Worm (Caenorhabditis elegans) whole organism, L1 larva: Measurements from ENCODE around the gene C11H1.7.

ENCODE experiments used
- C04F5.9 ChIP-seq: sonication (generic microtip); optimal IDR thresholded peaks from 2 replicates; lab custom pipeline; 2016; ENCODE audit warnings: missing genetic modification characterization, missing compliant biosample characterization
- C16A3.4 ChIP-seq: fragments of 150-350 bp; optimal IDR thresholded peaks from 2 replicates; lab custom pipeline; 2014; ENCODE audit warnings: missing biosample characterization, missing genetic modification characterization
- C34B4.2 ChIP-seq: sonication (generic microtip); optimal IDR thresholded peaks from 2 replicates; lab custom pipeline; 2017; ENCODE audit warnings: mild to moderate bottlenecking, missing genetic modification characterization, missing compliant biosample characterization
- F16B12.6 ChIP-seq: fragments of 150-350 bp; optimal IDR thresholded peaks from 2 replicates; lab custom pipeline; 2014; ENCODE audit warnings: missing biosample characterization, missing genetic modification characterization
- Y116A8C.19 ChIP-seq: sonication (generic microtip); optimal IDR thresholded peaks from 2 replicates; lab custom pipeline; 2016; ENCODE audit warnings: missing compliant biosample characterization, missing genetic modification characterization, borderline replicate concordance
- blmp-1 ChIP-seq: fragments of 150-350 bp; optimal IDR thresholded peaks from 2 replicates; lab custom pipeline; 2014; ENCODE audit warnings: missing biosample characterization, missing genetic modification characterization
- ceh-63 ChIP-seq: fragments of 200-800 bp; sonication (Bioruptor generic); optimal IDR thresholded peaks from 2 replicates; lab custom pipeline; 2018; ENCODE audit warnings: mild to moderate bottlenecking, missing genetic modification characterization, missing compliant biosample characterization
- ceh-8 ChIP-seq: fragments of 200-800 bp; sonication (Bioruptor generic); optimal IDR thresholded peaks from 2 replicates; lab custom pipeline; 2018; ENCODE audit warnings: mild to moderate bottlenecking, missing genetic modification characterization, moderate library complexity, missing compliant biosample characterization
- dsc-1 ChIP-seq: sonication (generic microtip); optimal IDR thresholded peaks from 2 replicates; lab custom pipeline; 2016; ENCODE audit warnings: mild to moderate bottlenecking, missing genetic modification characterization, missing compliant biosample characterization
- fkh-4 ChIP-seq: sonication (generic microtip); optimal IDR thresholded peaks from 2 replicates; lab custom pipeline; 2016; ENCODE audit warnings: missing compliant biosample characterization, missing genetic modification characterization, borderline replicate concordance
- fkh-8 ChIP-seq: sonication (generic microtip); optimal IDR thresholded peaks from 2 replicates; lab custom pipeline; 2016; ENCODE audit warnings: mild to moderate bottlenecking, missing genetic modification characterization, missing compliant biosample characterization
- fos-1 ChIP-seq: fragments of 150-350 bp; optimal IDR thresholded peaks from 2 replicates; lab custom pipeline; 2014; ENCODE audit warnings: missing biosample characterization, missing genetic modification characterization
- grh-1 ChIP-seq: fragments of 200-800 bp; sonication (Bioruptor generic); IDR thresholded peaks from 2 replicates; pipeline ENCODE4 v1.3.6; 2022; ENCODE audit warnings: missing genetic modification reagents, missing genetic modification characterization, missing compliant biosample characterization
- hlh-4 ChIP-seq: sonication (generic microtip); optimal IDR thresholded peaks from 2 replicates; lab custom pipeline; 2016; ENCODE audit warnings: mild to moderate bottlenecking, missing genetic modification characterization, missing compliant biosample characterization
- hpl-2 ChIP-seq: fragments of 150-350 bp; optimal IDR thresholded peaks from 2 replicates; lab custom pipeline; 2014; ENCODE audit warnings: missing biosample characterization, missing genetic modification reagents, missing genetic modification characterization
- irx-1 ChIP-seq: sonication (generic microtip); optimal IDR thresholded peaks from 2 replicates; lab custom pipeline; 2016; ENCODE audit warnings: missing genetic modification characterization, missing compliant biosample characterization
- isw-1 ChIP-seq: fragments of 200-800 bp; sonication (Bioruptor generic); IDR thresholded peaks from 2 replicates; pipeline ENCODE4 v1.3.6; 2022; ENCODE audit warnings: missing genetic modification characterization, missing compliant biosample characterization
- jun-1 ChIP-seq: fragments of 150-350 bp; optimal IDR thresholded peaks from 2 replicates; lab custom pipeline; 2014; ENCODE audit warnings: missing biosample characterization, missing genetic modification reagents, missing genetic modification characterization
- lin-13 ChIP-seq: fragments of 150-350 bp; optimal IDR thresholded peaks from 2 replicates; lab custom pipeline; 2014; ENCODE audit warnings: missing biosample characterization, missing genetic modification reagents, missing genetic modification characterization
- lin-14 ChIP-seq: fragments of 200-800 bp; sonication (Bioruptor generic); optimal IDR thresholded peaks from 2 replicates; lab custom pipeline; 2018; ENCODE audit warnings: mild to moderate bottlenecking, missing genetic modification characterization, moderate library complexity, missing compliant biosample characterization
- lin-35 ChIP-seq, 2 experiments: fragments of 150-350 bp; optimal IDR thresholded peaks; 2 replicates each; lab custom pipeline; 2014; ENCODE audit warnings: missing biosample characterization in 2 of 2, missing genetic modification characterization in 2 of 2, missing genetic modification reagents in 2 of 2
- lir-3 ChIP-seq: sonication (generic microtip); optimal IDR thresholded peaks from 2 replicates; lab custom pipeline; 2016; ENCODE audit warnings: mild to moderate bottlenecking, missing genetic modification characterization, moderate library complexity, missing compliant biosample characterization; ENCODE audit not compliant: poor library complexity
- lsy-2 ChIP-seq, 2 experiments: fragments of 150-350 bp; optimal IDR thresholded peaks; 2 replicates each; lab custom pipeline; 2014; ENCODE audit warnings: missing biosample characterization in 2 of 2, missing genetic modification characterization in 2 of 2
- mep-1 ChIP-seq: fragments of 150-350 bp; optimal IDR thresholded peaks from 2 replicates; lab custom pipeline; 2014; ENCODE audit warnings: missing biosample characterization, missing genetic modification characterization
- nhr-19 ChIP-seq: fragments of 200-800 bp; sonication (Bioruptor generic); conservative IDR thresholded peaks from 2 replicates; pipeline ENCODE4 v1.3.6; 2022; ENCODE audit warnings: missing genetic modification characterization, missing compliant biosample characterization
- nhr-20 ChIP-seq: sonication (generic microtip); optimal IDR thresholded peaks from 2 replicates; lab custom pipeline; 2016; ENCODE audit warnings: mild to moderate bottlenecking, missing genetic modification characterization, missing compliant biosample characterization
- nhr-237 ChIP-seq: fragments of 150-350 bp; optimal IDR thresholded peaks from 2 replicates; lab custom pipeline; 2014; ENCODE audit warnings: missing biosample characterization, missing genetic modification characterization
- nhr-28 ChIP-seq: fragments of 150-350 bp; optimal IDR thresholded peaks from 2 replicates; lab custom pipeline; 2014; ENCODE audit warnings: missing biosample characterization, missing genetic modification characterization
- nhr-71 ChIP-seq: sonication (generic microtip); optimal IDR thresholded peaks from 2 replicates; lab custom pipeline; 2016; ENCODE audit warnings: mild to moderate bottlenecking, missing genetic modification characterization, moderate library complexity, missing compliant biosample characterization
- nhr-76 ChIP-seq: sonication (generic microtip); optimal IDR thresholded peaks from 2 replicates; lab custom pipeline; 2017; ENCODE audit warnings: missing biosample characterization, missing genetic modification characterization
- nhr-77 ChIP-seq: fragments of 150-350 bp; optimal IDR thresholded peaks from 2 replicates; lab custom pipeline; 2014; ENCODE audit warnings: missing biosample characterization, missing genetic modification characterization
- nhr-84 ChIP-seq: sonication (generic microtip); optimal IDR thresholded peaks from 2 replicates; lab custom pipeline; 2017; ENCODE audit warnings: missing biosample characterization, missing genetic modification characterization
- nhr-90 ChIP-seq: sonication (generic microtip); optimal IDR thresholded peaks from 2 replicates; lab custom pipeline; 2016; ENCODE audit warnings: mild to moderate bottlenecking, missing genetic modification characterization, missing compliant biosample characterization; ENCODE audit not compliant: poor library complexity
- pag-3 ChIP-seq: sonication (generic microtip); optimal IDR thresholded peaks from 2 replicates; lab custom pipeline; 2017; ENCODE audit warnings: missing genetic modification characterization, mild to moderate bottlenecking, missing compliant biosample characterization, antibody characterized with exemption, borderline replicate concordance; ENCODE audit not compliant: insufficient read depth
- rnt-1 ChIP-seq: sonication (generic microtip); optimal IDR thresholded peaks from 2 replicates; lab custom pipeline; 2016; ENCODE audit warnings: mild to moderate bottlenecking, missing genetic modification characterization, moderate library complexity, missing compliant biosample characterization
- skn-1 ChIP-seq: fragments of 150-350 bp; optimal IDR thresholded peaks from 2 replicates; lab custom pipeline; 2014; ENCODE audit warnings: missing biosample characterization, missing genetic modification characterization
- snu-23 ChIP-seq: sonication (generic microtip); optimal IDR thresholded peaks from 2 replicates; lab custom pipeline; 2016; ENCODE audit warnings: missing genetic modification characterization, missing compliant biosample characterization
- swsn-7 ChIP-seq: sonication (generic microtip); optimal IDR thresholded peaks from 2 replicates; lab custom pipeline; 2016; ENCODE audit warnings: missing genetic modification characterization, missing compliant biosample characterization
- tlp-1 ChIP-seq: fragments of 150-350 bp; optimal IDR thresholded peaks from 2 replicates; lab custom pipeline; 2014; ENCODE audit warnings: missing biosample characterization, missing genetic modification characterization
- unc-30 ChIP-seq: sonication (generic microtip); optimal IDR thresholded peaks from 2 replicates; lab custom pipeline; 2017; ENCODE audit warnings: missing biosample characterization, missing genetic modification characterization
- unc-62 ChIP-seq: fragments of 150-350 bp; optimal IDR thresholded peaks from 2 replicates; lab custom pipeline; 2014; ENCODE audit warnings: missing biosample characterization, missing genetic modification reagents, missing genetic modification characterization
- unc-86 ChIP-seq: sonication (generic microtip); optimal IDR thresholded peaks from 2 replicates; lab custom pipeline; 2016; ENCODE audit warnings: missing genetic modification characterization, missing compliant biosample characterization
- unc-98 ChIP-seq: fragments of 200-800 bp; sonication (Bioruptor generic); IDR thresholded peaks from 2 replicates; pipeline ENCODE4 v1.3.6; 2022; ENCODE audit warnings: missing genetic modification characterization, missing compliant biosample characterization
- vab-15 ChIP-seq: sonication (generic microtip); optimal IDR thresholded peaks from 2 replicates; lab custom pipeline; 2017; ENCODE audit warnings: missing genotype, mild to moderate bottlenecking, missing genetic modification characterization, missing compliant biosample characterization
- zag-1 ChIP-seq: fragments of 150-350 bp; optimal IDR thresholded peaks from 2 replicates; lab custom pipeline; 2014; ENCODE audit warnings: missing biosample characterization, missing genetic modification characterization
- ztf-4 ChIP-seq: fragments of 150-350 bp; optimal IDR thresholded peaks from 2 replicates; lab custom pipeline; 2014; ENCODE audit warnings: missing biosample characterization, missing genetic modification characterization

C11H1.7 gene

DNA sequence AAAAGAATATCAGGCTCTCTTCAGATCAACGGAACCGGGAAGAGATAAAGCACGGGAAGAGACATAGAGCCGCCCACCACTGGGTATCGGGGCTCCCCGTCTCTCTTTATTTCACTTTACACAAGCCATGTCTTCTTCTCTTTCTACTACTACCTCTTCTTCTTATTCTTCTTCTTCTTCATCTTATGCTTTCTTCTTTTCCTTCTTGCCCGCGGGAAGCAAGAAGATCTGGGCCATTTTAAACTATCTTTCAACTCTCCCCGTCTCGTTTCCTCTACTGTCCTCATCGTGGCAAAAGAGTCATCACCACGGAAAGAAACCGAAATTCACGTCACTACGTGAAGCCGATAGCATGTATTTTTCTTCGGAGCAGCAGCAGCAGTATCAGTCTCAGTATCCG is 34.6 kb upstream of the C11H1.7 start:
- TF ChIP-seq blmp-1 (tag; lab: Kevin White, UChicago): no peak
- peak; percentile 39 for TF ChIP-seq dsc-1 (tag; lab: Kevin White, UChicago)
- TF ChIP-seq snu-23: peak; percentile 43
- peak; percentile 71 for TF ChIP-seq nhr-71 (tag; lab: Kevin White, UChicago)
- no peak for TF ChIP-seq nhr-90 (tag; lab: Kevin White, UChicago)
- TF ChIP-seq nhr-28 (tag; lab: Kevin White, UChicago): no peak
- TF ChIP-seq rnt-1: peak; percentile 36
- TF ChIP-seq hpl-2 (GFP tag; lab: Kevin White, UChicago): no peak
- peak; percentile 64 for TF ChIP-seq lin-14 (GFP tag; lab: Kevin White, UChicago)
- TF ChIP-seq pag-3 (tag; lab: Kevin White, UChicago): peak; percentile 55
- TF ChIP-seq swsn-7: peak; percentile 1
- TF ChIP-seq nhr-20: peak; percentile 24
- TF ChIP-seq lsy-2 (tag; optimal IDR thresholded peaks at IDR 0.05; lab: Kevin White, UChicago): peak in 1 of 2 experiments; percentile 14
- TF ChIP-seq nhr-76 (tag; lab: Kevin White, UChicago): no peak

DNA sequence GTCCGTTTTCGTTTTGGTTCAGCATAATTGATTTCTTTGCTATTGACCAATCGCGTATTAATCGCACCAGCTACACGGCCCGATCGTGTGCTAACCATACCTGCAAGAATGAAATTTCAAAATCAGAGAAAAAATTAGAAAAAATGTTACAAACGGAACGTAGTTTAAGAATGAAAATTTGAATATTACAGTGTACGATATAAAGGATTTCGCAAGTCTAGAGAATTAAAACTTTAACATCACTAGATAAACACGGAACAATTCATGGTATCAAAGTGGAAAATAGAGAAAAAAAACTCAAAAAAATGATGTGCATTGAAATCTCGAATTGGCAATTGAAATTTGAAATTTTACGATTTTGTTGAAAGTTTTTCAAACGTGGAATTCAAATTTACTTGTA is 30.6 kb upstream of the C11H1.7 start, which contains the start of gene madd-3:
madd-3 (minus strand) TSS at position 101 of the 400 bp plus-strand sequence.
- TF ChIP-seq unc-86 (tag; lab: Kevin White, UChicago) (no peak), hlh-4 (no peak), nhr-237 (tag; lab: Kevin White, UChicago) (no peak), C34B4.2 (no peak), vab-15 (no peak), rnt-1 (no peak), nhr-90 (tag; lab: Kevin White, UChicago) (no peak), nhr-77 (tag; lab: Kevin White, UChicago) (no peak), ceh-63 (GFP tag; lab: Kevin White, UChicago) (no peak), nhr-20 (no peak)

DNA sequence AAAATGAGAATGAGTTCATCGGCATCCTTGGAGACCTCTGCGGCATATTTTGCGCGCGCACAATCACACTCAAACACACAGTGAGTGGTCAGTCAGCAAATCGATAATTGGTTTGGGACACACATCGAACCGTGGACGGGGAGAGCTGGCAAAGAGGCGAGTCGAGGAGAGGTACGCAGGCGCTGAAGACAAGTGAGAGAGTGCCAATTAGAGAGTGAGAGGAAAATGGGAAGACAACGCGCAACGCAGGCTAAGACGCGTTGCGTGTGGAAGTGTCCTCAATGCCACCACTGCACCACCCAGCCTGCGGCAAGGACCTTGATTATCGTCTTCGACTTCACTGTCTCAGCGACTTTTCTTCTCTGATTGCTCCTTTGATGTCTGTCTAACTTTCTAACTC is 30.0 kb upstream of the C11H1.7 start:
- peak; percentile 77 for TF ChIP-seq fkh-8 (tag; lab: Kevin White, UChicago)
- peak; percentile 27 for TF ChIP-seq ztf-4 (tag; lab: Kevin White, UChicago)
- no peak for TF ChIP-seq nhr-84 (tag; lab: Kevin White, UChicago)
- TF ChIP-seq nhr-19 (GFP tag; lab: Robert Waterston, UW): peak; percentile 75
- TF ChIP-seq grh-1 (GFP tag; lab: Robert Waterston, UW): 0 out of 2 replicates have a peak, but pooled peaks have one; percentile 28
- TF ChIP-seq nhr-90 (tag; lab: Kevin White, UChicago): peak; percentile 52
- peak; percentile 92 for TF ChIP-seq lin-14 (GFP tag; lab: Kevin White, UChicago)
- TF ChIP-seq dsc-1 (tag; lab: Kevin White, UChicago): peak; percentile 73
- TF ChIP-seq F16B12.6 (tag; lab: Kevin White, UChicago): peak; percentile 38
- peak; percentile 45 for TF ChIP-seq nhr-77 (tag; lab: Kevin White, UChicago)
- TF ChIP-seq ceh-8 (GFP tag; lab: Kevin White, UChicago): peak; percentile 54
- peak; percentile 77 for TF ChIP-seq mep-1 (tag; lab: Kevin White, UChicago)
- peak; percentile 77 for TF ChIP-seq nhr-20
- TF ChIP-seq tlp-1 (tag; lab: Kevin White, UChicago): no peak
- no peak for TF ChIP-seq zag-1 (tag; lab: Kevin White, UChicago)
- peak; percentile 79 for TF ChIP-seq rnt-1
- peak; percentile 56 for TF ChIP-seq fos-1
- TF ChIP-seq hlh-4: no peak
- no peak for TF ChIP-seq Y116A8C.19 (tag; lab: Kevin White, UChicago)
- TF ChIP-seq pag-3 (tag; lab: Kevin White, UChicago): peak; percentile 46
- peak; percentile 16 for TF ChIP-seq C04F5.9 (tag; lab: Kevin White, UChicago)
- TF ChIP-seq fkh-4 (tag; lab: Kevin White, UChicago): peak; percentile 27
- no peak for TF ChIP-seq unc-30
- TF ChIP-seq jun-1 (tag; lab: Kevin White, UChicago): peak; percentile 38
- peak; percentile 49 for TF ChIP-seq unc-86 (tag; lab: Kevin White, UChicago)
- no peak for TF ChIP-seq nhr-28 (tag; lab: Kevin White, UChicago)
- peak; percentile 41 for TF ChIP-seq isw-1 (GFP tag; lab: Robert Waterston, UW)
- no peak for TF ChIP-seq lin-13
- no peak for TF ChIP-seq unc-62 (GFP tag; lab: Kevin White, UChicago)
- TF ChIP-seq unc-98: peak; percentile 13; the same call in 1 of the 2 replicates
- no peak for TF ChIP-seq hpl-2 (GFP tag; lab: Kevin White, UChicago)
- TF ChIP-seq skn-1 (tag; lab: Kevin White, UChicago): peak; percentile 33
- TF ChIP-seq lir-3: no peak
- TF ChIP-seq irx-1 (tag; lab: Kevin White, UChicago): peak; percentile 53
- peak; percentile 53 to 76 for TF ChIP-seq lin-35 (GFP tag; optimal IDR thresholded peaks at IDR 0.05; lab: Kevin White, UChicago)
- peak; percentile 88 for TF ChIP-seq nhr-71 (tag; lab: Kevin White, UChicago)
- peak; percentile 74 for TF ChIP-seq C16A3.4
- no peak for TF ChIP-seq nhr-237 (tag; lab: Kevin White, UChicago)
